Worm (Caenorhabditis elegans) whole organism, L4/young adult: ENCODE measurements around the gene nhr-39.

Experiments
- W03F9.2 ChIP-seq: fragments of 150-350 bp; optimal IDR thresholded peaks from 2 replicates; lab custom pipeline; 2014; ENCODE audit warnings: missing biosample characterization, missing genetic modification characterization
- him-1 ChIP-seq: sonication (generic microtip); optimal IDR thresholded peaks from 2 replicates; lab custom pipeline; 2016; ENCODE audit warnings: missing genotype, missing genetic modification reagents, missing genetic modification characterization, missing compliant biosample characterization

ce11 chrV:9268202-9268601 lies 34.9 kb upstream of the nhr-39 start:
- TF ChIP-seq W03F9.2 (no peak), him-1 (tag; lab: Kevin White, UChicago) (no peak)
